Fruit fly (Drosophila melanogaster): ENCODE data around the gene PolA2.

Gene PolA2

dm6 chr3R:27253136-27253920, 14.4 kb downstream of the PolA2 start, which contains the start of gene pll (continued):
- TF ChIP-seq CG6791 (GFP tag; IDR thresholded peaks at IDR 0.05; ENCODE audit: partially characterized antibody), result no peak
- TF ChIP-seq chif (GFP tag; optimal IDR thresholded peaks at IDR 0.05), result peak; percentile 69 to 74
- TF ChIP-seq Ada2b (GFP tag; IDR thresholded peaks at IDR 0.05), result peak; percentile 86
- peak; percentile 53 for TF ChIP-seq CG3838 (GFP tag; optimal IDR thresholded peaks at IDR 0.05)
- peak in 1 of 2 experiments; percentile 44 for TF ChIP-seq tll (GFP tag; optimal IDR thresholded peaks at IDR 0.05)
- peak; percentile 88 for TF ChIP-seq Lhr (GFP tag; optimal IDR thresholded peaks at IDR 0.05)
- peak; percentile 58 for TF ChIP-seq run (tag; optimal IDR thresholded peaks at IDR 0.05)
- TF ChIP-seq HLHmδ (GFP tag; optimal IDR thresholded peaks at IDR 0.05), result no peak
- TF ChIP-seq CG7745 (tag; optimal IDR thresholded peaks at IDR 0.05), result no peak
- peak; percentile 85 for TF ChIP-seq CG9215 (GFP tag; IDR thresholded peaks at IDR 0.05)
- peak; percentile 80 for TF ChIP-seq grau (tag; optimal IDR thresholded peaks at IDR 0.05)
- TF ChIP-seq lab (GFP tag; optimal IDR thresholded peaks at IDR 0.05), result peak; percentile 86
- TF ChIP-seq Sry-δ (GFP tag; optimal IDR thresholded peaks at IDR 0.05), result peak; percentile 82
- TF ChIP-seq vfl (GFP tag; optimal IDR thresholded peaks at IDR 0.05), result peak; percentile 67
- peak; percentile 24 for TF ChIP-seq mirr (GFP tag; optimal IDR thresholded peaks at IDR 0.05)
- peak; percentile 71 for TF ChIP-seq Six4 (GFP tag; optimal IDR thresholded peaks at IDR 0.05)
- peak; percentile 17 for TF ChIP-seq CG7271 (tag; optimal IDR thresholded peaks at IDR 0.05)
- TF ChIP-seq CG10431 (GFP tag; optimal IDR thresholded peaks at IDR 0.05), result no peak
- TF ChIP-seq CG6854 (GFP tag; optimal IDR thresholded peaks at IDR 0.05), result no peak
- TF ChIP-seq CG1647 (GFP tag; optimal IDR thresholded peaks at IDR 0.05), result peak; percentile 32
- TF ChIP-seq nom (GFP tag; optimal IDR thresholded peaks at IDR 0.05), result no peak
- peak; percentile 87 for TF ChIP-seq CG6272 (GFP tag; IDR thresholded peaks at IDR 0.05)
- TF ChIP-seq GATAe (GFP tag; conservative IDR thresholded peaks at IDR 0.05), result peak; percentile 65; the same call in 1 of the 2 replicates
- peak; percentile 44; the same call in 1 of the 2 replicates for TF ChIP-seq hbn (GFP tag; IDR thresholded peaks at IDR 0.05; ENCODE audit: partially characterized antibody)
- TF ChIP-seq CG2875 (GFP tag; optimal IDR thresholded peaks at IDR 0.05), result no peak
- peak; percentile 51 for TF ChIP-seq HHEX (GFP tag; optimal IDR thresholded peaks at IDR 0.05)
- TF ChIP-seq CG4360 (GFP tag; IDR thresholded peaks at IDR 0.05), result no peak
- peak; percentile 66; the same call in 1 of the 3 replicates for TF ChIP-seq CG2199 (GFP tag; IDR thresholded peaks at IDR 0.05)
- TF ChIP-seq CG11398 (GFP tag; optimal IDR thresholded peaks at IDR 0.05), result no peak
- peak; percentile 22; the same call in 1 of the 2 replicates for TF ChIP-seq inv (GFP tag; IDR thresholded peaks at IDR 0.05; ENCODE audit: partially characterized antibody)
- TF ChIP-seq gfzf (GFP tag; optimal IDR thresholded peaks at IDR 0.05), result peak; percentile 94
- TF ChIP-seq CoRest (tag; optimal IDR thresholded peaks at IDR 0.05), result peak; percentile 84
- peak; percentile 68 for TF ChIP-seq CG18619 (GFP tag; optimal IDR thresholded peaks at IDR 0.05)
- TF ChIP-seq CG1832 (GFP tag; optimal IDR thresholded peaks at IDR 0.05), result no peak
- TF ChIP-seq CrebB (tag; optimal IDR thresholded peaks at IDR 0.05), result peak; percentile 40
- TF ChIP-seq CG17829 (tag; optimal IDR thresholded peaks at IDR 0.05), result peak; percentile 91
- TF ChIP-seq Lpt (GFP tag; optimal IDR thresholded peaks at IDR 0.05), result no peak
- TF ChIP-seq CG15073 (GFP tag; optimal IDR thresholded peaks at IDR 0.05), result no peak
- peak; percentile 64 for TF ChIP-seq Dip3 (GFP tag; optimal IDR thresholded peaks at IDR 0.05)
- peak; percentile 78 for TF ChIP-seq p53 (GFP tag; optimal IDR thresholded peaks at IDR 0.05)
- TF ChIP-seq vnd (GFP tag; IDR thresholded peaks at IDR 0.05; ENCODE audit: partially characterized antibody), result 0 out of 3 replicates have a peak, but pooled peaks have one; percentile 9
- TF ChIP-seq gcm (GFP tag; optimal IDR thresholded peaks at IDR 0.05), result peak; percentile 72
- no peak for TF ChIP-seq crol (GFP tag; IDR thresholded peaks at IDR 0.05)
- peak; percentile 67 to 92 for TF ChIP-seq Pdp1 (GFP tag; optimal IDR thresholded peaks at IDR 0.05)
- 0 out of 2 replicates have a peak, but pooled peaks have one; percentile 7 for TF ChIP-seq Lim3 (GFP tag; IDR thresholded peaks at IDR 0.05)
- peak; percentile 50; the same call in 1 of the 2 replicates for TF ChIP-seq amos (GFP tag; IDR thresholded peaks at IDR 0.05; ENCODE audit: partially characterized antibody)
- TF ChIP-seq CG6813 (GFP tag; optimal IDR thresholded peaks at IDR 0.05), result peak; percentile 39

Data from whole organism, embryonic.